Worm (Caenorhabditis elegans) whole organism, young adult: ENCODE results near the gene F13E9.5.

Experiments used
- B0035.1 ChIP-seq: sonication (generic microtip); optimal IDR thresholded peaks from 2 replicates; lab custom pipeline; 2016; ENCODE audit warnings: missing genetic modification characterization, mild to moderate bottlenecking, missing compliant biosample characterization, missing genotype, missing genetic modification reagents
- B0336.3 ChIP-seq: fragments of 200-800 bp; sonication (Bioruptor generic); IDR thresholded peaks from 2 replicates; pipeline ENCODE4 v1.3.6; 2022; ENCODE audit warnings: missing genetic modification characterization, missing compliant biosample characterization
- C06A6.2 ChIP-seq: fragments of 200-800 bp; sonication (Bioruptor generic); conservative IDR thresholded peaks from 2 replicates; pipeline ENCODE4 v1.3.6; 2022; ENCODE audit warnings: missing genetic modification characterization, missing compliant biosample characterization
- D2030.7 ChIP-seq: fragments of 200-800 bp; sonication (Bioruptor generic); IDR thresholded peaks from 2 replicates; pipeline ENCODE4 v1.3.6; 2022; ENCODE audit warnings: missing genetic modification reagents, missing genetic modification characterization, missing compliant biosample characterization
- F39B2.1 ChIP-seq: fragments of 200-800 bp; sonication (Bioruptor generic); IDR thresholded peaks from 2 replicates; pipeline ENCODE4 v1.3.6; 2022; ENCODE audit warnings: missing genetic modification reagents, missing genetic modification characterization, missing compliant biosample characterization
- F55B11.4 ChIP-seq: sonication (generic microtip); optimal IDR thresholded peaks from 2 replicates; lab custom pipeline; 2016; ENCODE audit warnings: missing compliant biosample characterization, missing genetic modification characterization, borderline replicate concordance; ENCODE audit not compliant: insufficient read depth
- K11D2.4 ChIP-seq: fragments of 200-800 bp; sonication (Bioruptor generic); IDR thresholded peaks from 2 replicates; pipeline ENCODE4 v1.3.6; 2022; ENCODE audit warnings: missing genetic modification reagents, missing genetic modification characterization, missing compliant biosample characterization
- K12H6.12 ChIP-seq: fragments of 200-800 bp; sonication (Bioruptor generic); optimal IDR thresholded peaks from 2 replicates; lab custom pipeline; 2018; ENCODE audit warnings: mild to moderate bottlenecking, missing genetic modification characterization, missing compliant biosample characterization
- T07F8.4 ChIP-seq: sonication (generic microtip); optimal IDR thresholded peaks from 2 replicates; lab custom pipeline; 2016; ENCODE audit warnings: mild to moderate bottlenecking, missing genetic modification characterization, moderate library complexity, missing compliant biosample characterization
- Y53F4B.3 ChIP-seq: fragments of 200-800 bp; sonication (Bioruptor generic); IDR thresholded peaks from 2 replicates; pipeline ENCODE4 v1.3.6; 2022; ENCODE audit warnings: missing genetic modification reagents, missing genetic modification characterization, missing compliant biosample characterization
- ZK185.1 ChIP-seq: sonication (generic microtip); optimal IDR thresholded peaks from 2 replicates; lab custom pipeline; 2016; ENCODE audit warnings: mild to moderate bottlenecking, missing genetic modification characterization, missing compliant biosample characterization; ENCODE audit not compliant: poor library complexity, severe bottlenecking
- ama-1 ChIP-seq, 3 experiments: fragments of 150-350 bp in 1 of 3; sonication (generic microtip) in 2 of 3; optimal IDR thresholded peaks; 2 replicates each; lab custom pipeline; 2014 to 2018; ENCODE audit warnings: missing biosample characterization in 2 of 3, missing genetic modification characterization in 2 of 3, missing genetic modification reagents in 2 of 3
- atf-7 ChIP-seq: sonication (generic microtip); optimal IDR thresholded peaks from 2 replicates; lab custom pipeline; 2017; ENCODE audit warnings: mild to moderate bottlenecking, missing genetic modification characterization, missing compliant biosample characterization
- athp-1 ChIP-seq: sonication (generic microtip); optimal IDR thresholded peaks from 2 replicates; lab custom pipeline; 2017; ENCODE audit warnings: mild to moderate bottlenecking, missing genetic modification characterization, missing compliant biosample characterization
- attf-3 ChIP-seq: fragments of 200-800 bp; sonication (Bioruptor generic); conservative IDR thresholded peaks from 2 replicates; pipeline ENCODE4 v1.3.6; 2022; ENCODE audit warnings: missing genetic modification reagents, missing genetic modification characterization, missing compliant biosample characterization
- ceh-58 ChIP-seq: fragments of 200-800 bp; sonication (Bioruptor generic); IDR thresholded peaks from 2 replicates; pipeline ENCODE4 v1.3.6; 2022; ENCODE audit warnings: missing genetic modification characterization, missing compliant biosample characterization
- chd-7 ChIP-seq: sonication (generic microtip); optimal IDR thresholded peaks from 2 replicates; lab custom pipeline; 2016; ENCODE audit warnings: mild to moderate bottlenecking, missing genetic modification characterization, moderate library complexity, missing compliant biosample characterization
- dox-1 ChIP-seq: fragments of 200-800 bp; sonication (Bioruptor generic); IDR thresholded peaks from 2 replicates; pipeline ENCODE4 v1.3.6; 2022; ENCODE audit warnings: missing genetic modification reagents, missing genetic modification characterization, missing compliant biosample characterization
- dpff-1 ChIP-seq: sonication (generic microtip); optimal IDR thresholded peaks from 2 replicates; lab custom pipeline; 2017; ENCODE audit warnings: mild to moderate bottlenecking, missing genetic modification characterization, missing compliant biosample characterization
- dpl-1 ChIP-seq: fragments of 150-350 bp; optimal IDR thresholded peaks from 2 replicates; lab custom pipeline; 2014; ENCODE audit warnings: missing biosample characterization, missing genetic modification reagents, missing genetic modification characterization
- efl-1 ChIP-seq: fragments of 150-350 bp; optimal IDR thresholded peaks from 2 replicates; lab custom pipeline; 2014; ENCODE audit warnings: missing biosample characterization, missing genetic modification reagents, missing genetic modification characterization
- egl-18 ChIP-seq: fragments of 200-800 bp; sonication (Bioruptor generic); IDR thresholded peaks from 2 replicates; pipeline ENCODE4 v1.3.6; 2022; ENCODE audit warnings: missing genetic modification reagents, missing genetic modification characterization, missing compliant biosample characterization
- fkh-3 ChIP-seq: sonication (generic microtip); optimal IDR thresholded peaks from 2 replicates; lab custom pipeline; 2016; ENCODE audit warnings: mild to moderate bottlenecking, missing genetic modification characterization, missing compliant biosample characterization
- gei-17 ChIP-seq: fragments of 200-800 bp; sonication (Bioruptor generic); optimal IDR thresholded peaks from 2 replicates; lab custom pipeline; 2018; ENCODE audit warnings: mild to moderate bottlenecking, missing genetic modification characterization, missing compliant biosample characterization
- hmg-1.2 ChIP-seq: fragments of 200-800 bp; sonication (Bioruptor generic); IDR thresholded peaks from 2 replicates; pipeline ENCODE4 v1.3.6; 2022; ENCODE audit warnings: missing genetic modification reagents, missing genetic modification characterization, missing compliant biosample characterization
- hmg-20 ChIP-seq: fragments of 200-800 bp; sonication (Bioruptor generic); IDR thresholded peaks from 2 replicates; pipeline ENCODE4 v1.3.6; 2022; ENCODE audit warnings: missing genetic modification reagents, missing genetic modification characterization, missing compliant biosample characterization
- hsf-1 ChIP-seq: fragments of 200-800 bp; sonication (Bioruptor generic); IDR thresholded peaks from 2 replicates; pipeline ENCODE4 v1.3.6; 2022; ENCODE audit warnings: missing genetic modification reagents, missing genetic modification characterization, missing compliant biosample characterization
- let-526 ChIP-seq: fragments of 200-800 bp; sonication (Bioruptor generic); IDR thresholded peaks from 2 replicates; pipeline ENCODE4 v1.3.6; 2022; ENCODE audit warnings: missing genetic modification reagents, missing genetic modification characterization, missing compliant biosample characterization
- lin-26 ChIP-seq: fragments of 200-800 bp; sonication (Bioruptor generic); IDR thresholded peaks from 2 replicates; pipeline ENCODE4 v1.3.6; 2022; ENCODE audit warnings: missing genetic modification reagents, missing genetic modification characterization, missing compliant biosample characterization
- lin-40 ChIP-seq: sonication (generic microtip); optimal IDR thresholded peaks from 2 replicates; lab custom pipeline; 2016; ENCODE audit warnings: missing genetic modification characterization, mild to moderate bottlenecking, missing compliant biosample characterization, missing genotype, missing genetic modification reagents
- lsl-1 ChIP-seq: fragments of 200-800 bp; sonication (Bioruptor generic); optimal IDR thresholded peaks from 2 replicates; lab custom pipeline; 2018; ENCODE audit warnings: mild to moderate bottlenecking, missing genetic modification characterization, moderate library complexity, missing compliant biosample characterization
- madf-10 ChIP-seq: sonication (generic microtip); optimal IDR thresholded peaks from 2 replicates; lab custom pipeline; 2016; ENCODE audit warnings: mild to moderate bottlenecking, missing genetic modification characterization, missing compliant biosample characterization
- madf-3 ChIP-seq: fragments of 200-800 bp; sonication (Bioruptor generic); IDR thresholded peaks from 2 replicates; pipeline ENCODE4 v1.3.6; 2022; ENCODE audit warnings: missing genetic modification reagents, missing genetic modification characterization, missing compliant biosample characterization
- madf-6 ChIP-seq: fragments of 200-800 bp; sonication (Bioruptor generic); IDR thresholded peaks from 2 replicates; pipeline ENCODE4 v1.3.6; 2022; ENCODE audit warnings: missing genetic modification reagents, missing genetic modification characterization, missing compliant biosample characterization
- madf-8 ChIP-seq: fragments of 200-800 bp; sonication (Bioruptor generic); conservative IDR thresholded peaks from 2 replicates; pipeline ENCODE4 v1.3.6; 2022; ENCODE audit warnings: missing genetic modification reagents, missing genetic modification characterization, missing compliant biosample characterization
- mcd-1 ChIP-seq: fragments of 200-800 bp; sonication (Bioruptor generic); IDR thresholded peaks from 2 replicates; pipeline ENCODE4 v1.3.6; 2022; ENCODE audit warnings: missing genetic modification reagents, missing genetic modification characterization, missing compliant biosample characterization
- mes-4 ChIP-seq: sonication (generic microtip); optimal IDR thresholded peaks from 2 replicates; lab custom pipeline; 2016; ENCODE audit warnings: missing genotype, missing genetic modification characterization, missing compliant biosample characterization
- nhr-80 ChIP-seq: sonication (generic microtip); optimal IDR thresholded peaks from 2 replicates; lab custom pipeline; 2016; ENCODE audit warnings: missing genetic modification characterization, missing compliant biosample characterization
- nhr-90 ChIP-seq: sonication (generic microtip); optimal IDR thresholded peaks from 2 replicates; lab custom pipeline; 2016; ENCODE audit warnings: missing genotype, mild to moderate bottlenecking, missing genetic modification characterization, missing compliant biosample characterization
- repo-1 ChIP-seq: sonication (generic microtip); optimal IDR thresholded peaks from 2 replicates; lab custom pipeline; 2017; ENCODE audit warnings: mild to moderate bottlenecking, missing genetic modification characterization, missing compliant biosample characterization
- snpc-4 ChIP-seq, 5 experiments: fragments of 150-350 bp in 1 of 5; sonication (generic microtip) in 4 of 5; optimal IDR thresholded peaks; 2 replicates each; lab custom pipeline; 2014 to 2018; ENCODE audit warnings: missing genetic modification characterization in 5 of 5, missing biosample characterization in 3 of 5, antibody characterized with exemption in 2 of 5, mild to moderate bottlenecking in 2 of 5, missing compliant biosample characterization in 2 of 5, missing genotype in 2 of 5, moderate library complexity in 2 of 5, missing genetic modification reagents in 1 of 5
- somi-1 ChIP-seq: fragments of 200-800 bp; sonication (Bioruptor generic); optimal IDR thresholded peaks from 2 replicates; lab custom pipeline; 2018; ENCODE audit warnings: mild to moderate bottlenecking, missing genetic modification characterization, missing compliant biosample characterization
- sptf-2 ChIP-seq: fragments of 200-800 bp; sonication (Bioruptor generic); optimal IDR thresholded peaks from 2 replicates; lab custom pipeline; 2018; ENCODE audit warnings: mild to moderate bottlenecking, missing genetic modification characterization, missing compliant biosample characterization
- unc-130 ChIP-seq: sonication (generic microtip); optimal IDR thresholded peaks from 2 replicates; lab custom pipeline; 2016; ENCODE audit warnings: missing genetic modification reagents, missing genetic modification characterization, missing compliant biosample characterization
- xnd-1 ChIP-seq: sonication (generic microtip); optimal IDR thresholded peaks from 2 replicates; lab custom pipeline; 2016; ENCODE audit warnings: missing genotype, missing genetic modification reagents, missing genetic modification characterization, missing compliant biosample characterization
- ztf-26 ChIP-seq: sonication (generic microtip); optimal IDR thresholded peaks from 2 replicates; lab custom pipeline; 2017; ENCODE audit warnings: missing genetic modification characterization, missing compliant biosample characterization
- ztf-6 ChIP-seq: fragments of 200-800 bp; sonication (Bioruptor generic); IDR thresholded peaks from 2 replicates; pipeline ENCODE4 v1.3.6; 2022; ENCODE audit warnings: missing genetic modification reagents, missing genetic modification characterization, missing compliant biosample characterization

F13E9.5 gene

ce11 chrIV:10918877-10919560, 34.9 kb upstream of the F13E9.5 start:
- TF ChIP-seq B0336.3 (GFP tag; lab: Robert Waterston, UW) (peak; percentile 74), fkh-3 (no peak), F39B2.1 (GFP tag; lab: Robert Waterston, UW) (no peak), nhr-80 (tag; lab: Kevin White, UChicago) (peak; percentile 83), nhr-90 (tag; lab: Kevin White, UChicago) (peak; percentile 16), lin-40 (tag; lab: Kevin White, UChicago) (peak; percentile 75), xnd-1 (tag; lab: Kevin White, UChicago) (peak; percentile 70), B0035.1 (tag; lab: Kevin White, UChicago) (no peak), ztf-26 (tag; lab: Kevin White, UChicago) (peak; percentile 59), mes-4 (tag; lab: Kevin White, UChicago) (no peak), dpff-1 (tag; lab: Kevin White, UChicago) (no peak), repo-1 (tag; lab: Kevin White, UChicago) (no peak), F55B11.4 (tag; lab: Kevin White, UChicago) (no peak), dox-1 (GFP tag; lab: Robert Waterston, UW) (peak; percentile 84), C06A6.2 (no peak), somi-1 (GFP tag; lab: Kevin White, UChicago) (peak; percentile 38), mcd-1 (GFP tag; lab: Robert Waterston, UW) (peak; percentile 81), hsf-1 (GFP tag; lab: Robert Waterston, UW) (no peak), attf-3 (0 out of 2 replicates have a peak, but pooled peaks have one; percentile 20), gei-17 (GFP tag; lab: Kevin White, UChicago) (peak; percentile 24), madf-8 (GFP tag; lab: Robert Waterston, UW) (peak; percentile 91), dpl-1 (no peak), let-526 (GFP tag; lab: Robert Waterston, UW) (no peak), athp-1 (no peak), Y53F4B.3 (GFP tag; lab: Robert Waterston, UW) (no peak), lin-26 (0 out of 2 replicates have a peak, but pooled peaks have one; percentile 40), unc-130 (no peak), madf-3 (no peak), T07F8.4 (tag; lab: Kevin White, UChicago) (no peak), K11D2.4 (GFP tag; lab: Robert Waterston, UW) (0 out of 2 replicates have a peak, but pooled peaks have one; percentile 33), D2030.7 (GFP tag; lab: Robert Waterston, UW) (peak; percentile 14; the same call in 1 of the 2 replicates), K12H6.12 (tag; lab: Kevin White, UChicago) (peak; percentile 77), efl-1 (no peak), ztf-6 (no peak), snpc-4 (GFP tag; optimal IDR thresholded peaks at IDR 0.05; lab: Kevin White, UChicago) (no peak), snpc-4 (tag; optimal IDR thresholded peaks at IDR 0.05; lab: Kevin White, UChicago) (peak in 3 of 4 experiments; percentile 29 to 65 (median 39)), chd-7 (tag; lab: Kevin White, UChicago) (peak; percentile 58), hmg-1.2 (GFP tag; lab: Robert Waterston, UW) (peak; percentile 91), ama-1 (optimal IDR thresholded peaks at IDR 0.05; lab: Kevin White, UChicago) (no peak), ama-1 (GFP tag; optimal IDR thresholded peaks at IDR 0.05; lab: Kevin White, UChicago) (no peak), ceh-58 (no peak), sptf-2 (GFP tag; lab: Kevin White, UChicago) (no peak), atf-7 (tag; lab: Kevin White, UChicago) (no peak), madf-6 (GFP tag; lab: Robert Waterston, UW) (peak; percentile 96), lsl-1 (GFP tag; lab: Kevin White, UChicago) (peak; percentile 93), hmg-20 (GFP tag; lab: Robert Waterston, UW) (no peak), egl-18 (GFP tag; lab: Robert Waterston, UW) (no peak), madf-10 (tag; lab: Kevin White, UChicago) (peak; percentile 44), ZK185.1 (tag; lab: Kevin White, UChicago) (no peak)
